Fruit fly (Drosophila melanogaster) whole organism, embryonic: Measurements from ENCODE around the gene Prim2.

ENCODE experiments used
- Aef1 ChIP-seq: fragments of 200-800 bp; sonication (Bioruptor generic); IDR thresholded peaks from 3 replicates; pipeline ENCODE4 v1.3.6; 2022; ENCODE audit warnings: missing biosample characterization, missing genetic modification characterization
- Atf6 ChIP-seq: fragments of 200-800 bp; sonication (Bioruptor generic); IDR thresholded peaks from 2 replicates; pipeline ENCODE4 v1.3.6; 2022; ENCODE audit warnings: missing biosample characterization, missing genetic modification characterization
- CG11085 ChIP-seq: fragments of 200-800 bp; sonication (Bioruptor generic); IDR thresholded peaks from 2 replicates; pipeline ENCODE4 v1.3.6; 2022; ENCODE audit warnings: missing biosample characterization, missing genetic modification characterization
- CG11093 ChIP-seq: fragments of 200-800 bp; sonication (Bioruptor generic); IDR thresholded peaks from 3 replicates; pipeline ENCODE4 v1.3.6; 2022; ENCODE audit warnings: missing biosample characterization, missing genetic modification characterization
- CG11504 ChIP-seq: fragments of 200-800 bp; sonication (Bioruptor generic); optimal IDR thresholded peaks from 3 replicates; lab custom pipeline; 2019; ENCODE audit warnings: missing biosample characterization, mild to moderate bottlenecking, missing genetic modification characterization, moderate library complexity
- CG11560 ChIP-seq: fragments of 200-800 bp; sonication (Bioruptor generic); IDR thresholded peaks from 3 replicates; pipeline ENCODE4 v1.3.6; 2022; ENCODE audit warnings: missing biosample characterization, missing genetic modification characterization
- CG14050 ChIP-seq: fragments of 200-800 bp; sonication (Bioruptor generic); IDR thresholded peaks from 3 replicates; pipeline ENCODE4 v1.3.6; 2022; ENCODE audit warnings: missing biosample characterization, missing genetic modification characterization
- CG15011 ChIP-seq: fragments of 200-800 bp; sonication (Bioruptor generic); optimal IDR thresholded peaks from 3 replicates; lab custom pipeline; 2018; ENCODE audit warnings: missing biosample characterization, mild to moderate bottlenecking, missing genetic modification characterization
- CG16815 ChIP-seq: fragments of 200-800 bp; sonication (Bioruptor generic); optimal IDR thresholded peaks from 3 replicates; lab custom pipeline; 2017; ENCODE audit warnings: missing biosample characterization, mild to moderate bottlenecking, missing genetic modification characterization
- CG17385 ChIP-seq: fragments of 200-800 bp; sonication (Bioruptor generic); optimal IDR thresholded peaks from 3 replicates; lab custom pipeline; 2018; ENCODE audit warnings: missing biosample characterization, mild to moderate bottlenecking, missing genetic modification characterization
- CG18599 ChIP-seq: fragments of 200-800 bp; sonication (Bioruptor generic); optimal IDR thresholded peaks from 3 replicates; lab custom pipeline; 2017; ENCODE audit warnings: missing biosample characterization, missing genetic modification characterization, mild to moderate bottlenecking, moderate library complexity, missing genetic modification reagents
- CG2116 ChIP-seq: fragments of 200-800 bp; sonication (Bioruptor generic); optimal IDR thresholded peaks from 3 replicates; lab custom pipeline; 2018; ENCODE audit warnings: missing biosample characterization, mild to moderate bottlenecking, missing genetic modification characterization
- CG2678 ChIP-seq: fragments of 200-800 bp; sonication (Bioruptor generic); optimal IDR thresholded peaks from 3 replicates; lab custom pipeline; 2019; ENCODE audit warnings: missing biosample characterization, mild to moderate bottlenecking, missing genetic modification characterization, moderate library complexity
- CG3065 ChIP-seq: fragments of 200-800 bp; sonication (Bioruptor generic); optimal IDR thresholded peaks from 2 replicates; lab custom pipeline; 2016; ENCODE audit warnings: missing biosample characterization, missing genetic modification characterization
- CG31388 ChIP-seq: fragments of 200-800 bp; sonication (Bioruptor generic); optimal IDR thresholded peaks from 2 replicates; lab custom pipeline; 2016; ENCODE audit warnings: missing biosample characterization, missing genetic modification characterization
- CG6272 ChIP-seq: fragments of 200-800 bp; sonication (Bioruptor generic); IDR thresholded peaks from 2 replicates; pipeline ENCODE4 v1.3.6; 2022; ENCODE audit warnings: missing biosample characterization, missing genetic modification characterization
- CG8281 ChIP-seq: fragments of 200-800 bp; sonication (Bioruptor generic); optimal IDR thresholded peaks from 2 replicates; lab custom pipeline; 2018; ENCODE audit warnings: missing biosample characterization, mild to moderate bottlenecking, missing genetic modification characterization, moderate library complexity
- CG8765 ChIP-seq: fragments of 200-800 bp; sonication (Bioruptor generic); IDR thresholded peaks from 2 replicates; pipeline ENCODE4 v1.3.6; 2022; ENCODE audit warnings: missing biosample characterization, missing genetic modification characterization
- CG9932 ChIP-seq: fragments of 200-800 bp; sonication (Bioruptor generic); IDR thresholded peaks from 2 replicates; pipeline ENCODE4 v1.3.6; 2022; ENCODE audit warnings: missing biosample characterization, missing genetic modification characterization
- CHES-1-like ChIP-seq: fragments of 200-800 bp; sonication (Bioruptor generic); optimal IDR thresholded peaks from 2 replicates; lab custom pipeline; 2016; ENCODE audit warnings: missing biosample characterization, missing genetic modification characterization
- Camta ChIP-seq: fragments of 200-800 bp; sonication (Bioruptor generic); optimal IDR thresholded peaks from 2 replicates; lab custom pipeline; 2016; ENCODE audit warnings: missing biosample characterization, missing genetic modification characterization
- Chrac-16 ChIP-seq: fragments of 200-800 bp; sonication (Bioruptor generic); optimal IDR thresholded peaks from 3 replicates; lab custom pipeline; 2016; ENCODE audit warnings: missing biosample characterization, missing genetic modification characterization
- Deaf1 ChIP-seq: fragments of 200-800 bp; optimal IDR thresholded peaks from 3 replicates; lab custom pipeline; 2019; ENCODE audit warnings: missing biosample characterization, mild to moderate bottlenecking, missing genetic modification characterization, moderate library complexity
- Dfd ChIP-seq, 2 experiments: fragments of >200 bp; optimal IDR thresholded peaks; 2 replicates each; lab custom pipeline; 2017; ENCODE audit warnings: missing biosample characterization in 2 of 2, missing genetic modification characterization in 2 of 2
- Eip74EF ChIP-seq, 2 experiments: fragments of 200-800 bp in 1 of 2; fragments of >200 bp in 1 of 2; sonication (Bioruptor generic) in 1 of 2; optimal IDR thresholded peaks; 2 replicates each; lab custom pipeline; 2017 to 2019; ENCODE audit warnings: missing biosample characterization in 2 of 2, missing genetic modification characterization in 2 of 2, mild to moderate bottlenecking in 1 of 2, moderate library complexity in 1 of 2
- Gug ChIP-seq: fragments of 200-800 bp; sonication (Bioruptor generic); IDR thresholded peaks from 4 replicates; pipeline ENCODE4 v1.3.6; 2022; ENCODE audit warnings: missing biosample characterization, missing genetic modification characterization
- HLHmδ ChIP-seq: fragments of 200-800 bp; sonication (Bioruptor generic); optimal IDR thresholded peaks from 2 replicates; lab custom pipeline; 2018; ENCODE audit warnings: missing biosample characterization, mild to moderate bottlenecking, missing genetic modification characterization, moderate library complexity
- HmgD ChIP-seq: fragments of 200-800 bp; sonication (Bioruptor generic); optimal IDR thresholded peaks from 3 replicates; lab custom pipeline; 2016; ENCODE audit warnings: missing biosample characterization, missing genetic modification characterization
- Hr3 ChIP-seq: fragments of 200-800 bp; sonication (Bioruptor generic); optimal IDR thresholded peaks from 3 replicates; lab custom pipeline; 2016; ENCODE audit warnings: missing biosample characterization, missing genetic modification characterization
- Hr51 ChIP-seq, 2 experiments: fragments of 200-800 bp; sonication (Bioruptor generic); optimal IDR thresholded peaks; 2 replicates in 1 of 2; 3 replicates in 1 of 2; lab custom pipeline; 2016 to 2018; ENCODE audit warnings: missing biosample characterization in 2 of 2, missing genetic modification characterization in 2 of 2, mild to moderate bottlenecking in 1 of 2, moderate library complexity in 1 of 2
- Mad ChIP-seq: fragments of 200-800 bp; sonication (Bioruptor generic); optimal IDR thresholded peaks from 2 replicates; lab custom pipeline; 2016; ENCODE audit warnings: missing biosample characterization, missing genetic modification characterization
- Poxn ChIP-seq: fragments of 200-800 bp; sonication (Bioruptor generic); IDR thresholded peaks from 2 replicates; pipeline ENCODE4 v1.3.6; 2022; ENCODE audit warnings: missing biosample characterization, missing genetic modification characterization
- Ptx1 ChIP-seq: fragments of 200-800 bp; sonication (Bioruptor generic); IDR thresholded peaks from 2 replicates; pipeline ENCODE4 v1.3.6; 2022; ENCODE audit warnings: missing biosample characterization, missing genetic modification characterization
- Rfx ChIP-seq: fragments of 200-800 bp; sonication (Bioruptor generic); IDR thresholded peaks from 2 replicates; pipeline ENCODE4 v1.3.6; 2022; ENCODE audit warnings: missing biosample characterization, missing genetic modification characterization
- ac ChIP-seq: fragments of 200-800 bp; sonication (Bioruptor generic); optimal IDR thresholded peaks from 3 replicates; lab custom pipeline; 2017; ENCODE audit warnings: missing biosample characterization, mild to moderate bottlenecking, missing genetic modification characterization
- aop ChIP-seq: fragments of 200-800 bp; sonication (Bioruptor generic); IDR thresholded peaks from 2 replicates; pipeline ENCODE4 v1.3.6; 2022; ENCODE audit warnings: missing biosample characterization, missing genetic modification characterization
- cg ChIP-seq: fragments of 200-800 bp; sonication (Bioruptor generic); optimal IDR thresholded peaks from 3 replicates; lab custom pipeline; 2019; ENCODE audit warnings: missing biosample characterization, mild to moderate bottlenecking, missing genetic modification characterization, moderate library complexity
- ci ChIP-seq: fragments of 200-800 bp; sonication (Bioruptor generic); IDR thresholded peaks from 3 replicates; pipeline ENCODE4 v1.3.6; 2022; ENCODE audit warnings: missing biosample characterization, missing genetic modification characterization
- cwo ChIP-seq: fragments of 200-800 bp; sonication (Bioruptor generic); optimal IDR thresholded peaks from 3 replicates; lab custom pipeline; 2017; ENCODE audit warnings: missing biosample characterization, missing genetic modification characterization, mild to moderate bottlenecking, moderate library complexity, missing genetic modification reagents
- dm ChIP-seq: fragments of 200-800 bp; sonication (Bioruptor generic); optimal IDR thresholded peaks from 3 replicates; lab custom pipeline; 2016; ENCODE audit warnings: missing biosample characterization, missing genetic modification characterization
- esg ChIP-seq: fragments of 200-800 bp; sonication (Bioruptor generic); conservative IDR thresholded peaks from 2 replicates; pipeline ENCODE4 v1.3.6; 2022; ENCODE audit warnings: missing biosample characterization, missing genetic modification characterization
- ftz-f1 ChIP-seq: fragments of 200-800 bp; sonication (Bioruptor generic); optimal IDR thresholded peaks from 2 replicates; lab custom pipeline; 2016; ENCODE audit warnings: missing biosample characterization, missing genetic modification characterization
- lbe ChIP-seq: fragments of 200-800 bp; sonication (Bioruptor generic); optimal IDR thresholded peaks from 2 replicates; lab custom pipeline; 2016; ENCODE audit warnings: missing biosample characterization, mild to moderate bottlenecking, missing genetic modification characterization
- oc ChIP-seq: fragments of 200-800 bp; sonication (Bioruptor generic); optimal IDR thresholded peaks from 2 replicates; lab custom pipeline; 2018; ENCODE audit warnings: missing biosample characterization, mild to moderate bottlenecking, missing genetic modification characterization, moderate library complexity
- onecut ChIP-seq: fragments of 200-800 bp; sonication (Bioruptor generic); IDR thresholded peaks from 2 replicates; pipeline ENCODE4 v1.3.6; 2022; ENCODE audit warnings: missing biosample characterization, missing genetic modification characterization
- schlank ChIP-seq: fragments of 200-800 bp; sonication (Bioruptor generic); optimal IDR thresholded peaks from 2 replicates; lab custom pipeline; 2018; ENCODE audit warnings: missing biosample characterization, mild to moderate bottlenecking, missing genetic modification characterization
- scrt ChIP-seq: fragments of 200-800 bp; sonication (Bioruptor generic); optimal IDR thresholded peaks from 2 replicates; lab custom pipeline; 2018; ENCODE audit warnings: missing biosample characterization, mild to moderate bottlenecking, missing genetic modification characterization, moderate library complexity
- so ChIP-seq: fragments of 200-800 bp; sonication (Bioruptor generic); IDR thresholded peaks from 3 replicates; pipeline ENCODE4 v1.3.6; 2022; ENCODE audit warnings: missing biosample characterization, missing genetic modification characterization
- ssp ChIP-seq: fragments of 200-800 bp; sonication (Bioruptor generic); IDR thresholded peaks from 2 replicates; pipeline ENCODE4 v1.3.6; 2022; ENCODE audit warnings: missing biosample characterization, missing genetic modification characterization
- zfh1 ChIP-seq: fragments of 200-800 bp; sonication (Bioruptor generic); IDR thresholded peaks from 3 replicates; pipeline ENCODE4 v1.3.6; 2022; ENCODE audit warnings: missing biosample characterization, missing genetic modification characterization

The Prim2 gene

DNA sequence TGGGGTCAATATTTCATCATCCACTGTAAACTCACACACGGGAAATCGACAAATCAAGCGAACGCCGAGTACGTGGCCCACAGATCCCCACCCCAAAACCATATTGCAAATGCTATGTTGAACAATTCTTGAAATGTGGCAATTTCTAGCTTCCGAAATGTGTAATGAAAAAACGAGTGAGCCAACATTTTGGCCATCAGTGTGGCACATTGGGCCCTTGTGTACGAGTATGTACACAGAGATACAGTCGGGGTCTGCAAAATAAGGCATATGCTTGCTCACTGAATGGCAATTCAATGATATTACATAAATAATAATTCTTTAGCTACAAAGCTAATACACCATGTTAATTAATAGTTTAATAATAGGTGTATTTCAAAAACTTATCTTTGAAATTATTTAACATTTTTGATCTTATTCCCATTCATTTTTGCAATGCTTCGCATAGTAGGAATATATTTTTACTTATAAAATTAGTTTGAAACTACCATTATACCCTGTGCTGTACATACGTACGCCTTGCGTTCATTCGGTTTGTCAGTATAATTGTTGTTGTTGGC, 38.2 kb upstream of the Prim2 start:
- peak; percentile 76 for TF ChIP-seq CG14050
- TF ChIP-seq lbe (GFP tag; lab: Kevin White, UChicago), result peak; percentile 81
- TF ChIP-seq CG6272 (GFP tag; lab: Robert Waterston, UW), result peak; percentile 73
- TF ChIP-seq CG15011 (GFP tag; lab: Kevin White, UChicago), result peak; percentile 89
- TF ChIP-seq schlank (tag; lab: Kevin White, UChicago), result peak; percentile 66
- peak; percentile 72 for TF ChIP-seq Camta
- TF ChIP-seq Eip74EF (GFP tag; optimal IDR thresholded peaks at IDR 0.05; lab: Kevin White, UChicago), result peak in 1 of 2 experiments; percentile 89
- peak; percentile 87 for TF ChIP-seq Gug (GFP tag; lab: Robert Waterston, UW)
- peak; percentile 19; the same call in 1 of the 2 replicates for TF ChIP-seq Poxn
- peak; percentile 73 for TF ChIP-seq CG2116 (GFP tag; lab: Kevin White, UChicago)
- TF ChIP-seq aop (GFP tag; lab: Robert Waterston, UW), result no peak; the same call in 1 of the 2 replicates
- peak; percentile 92 for TF ChIP-seq Rfx (GFP tag; lab: Robert Waterston, UW)
- TF ChIP-seq HLHmδ, result no peak
- peak; percentile 67 for TF ChIP-seq HmgD (GFP tag; lab: Kevin White, UChicago)
- TF ChIP-seq CG3065 (GFP tag; lab: Kevin White, UChicago), result peak; percentile 77
- peak; percentile 75 to 95 for TF ChIP-seq Hr51 (GFP tag; optimal IDR thresholded peaks at IDR 0.05; lab: Kevin White, UChicago)
- TF ChIP-seq Deaf1, result peak; percentile 73
- TF ChIP-seq Aef1 (GFP tag; lab: Robert Waterston, UW), result peak; percentile 77
- TF ChIP-seq CG11093 (GFP tag; lab: Robert Waterston, UW), result peak; percentile 85
- peak; percentile 84 for TF ChIP-seq Chrac-16
- TF ChIP-seq dm (GFP tag; lab: Kevin White, UChicago), result peak; percentile 66
- TF ChIP-seq esg (GFP tag; lab: Robert Waterston, UW), result peak; percentile 72
- no peak for TF ChIP-seq cg
- TF ChIP-seq so, result peak; percentile 73
- peak; percentile 80 for TF ChIP-seq CG8281 (tag; lab: Kevin White, UChicago)
- TF ChIP-seq CG17385 (GFP tag; lab: Kevin White, UChicago), result peak; percentile 85
- peak; percentile 82 for TF ChIP-seq Mad (GFP tag; lab: Kevin White, UChicago)
- no peak for TF ChIP-seq Dfd (GFP tag; optimal IDR thresholded peaks at IDR 0.05; lab: Kevin White, UChicago)
- peak; percentile 92 for TF ChIP-seq Atf6
- TF ChIP-seq CG9932 (GFP tag; lab: Robert Waterston, UW), result peak; percentile 90
- peak; percentile 91 for TF ChIP-seq CG11504
- TF ChIP-seq CHES-1-like (GFP tag; lab: Kevin White, UChicago), result peak; percentile 71
- TF ChIP-seq CG18599 (GFP tag; lab: Kevin White, UChicago), result peak; percentile 88
- peak; percentile 79 for TF ChIP-seq onecut (GFP tag; lab: Robert Waterston, UW)
- TF ChIP-seq CG11085 (GFP tag; lab: Robert Waterston, UW), result peak; percentile 77
- TF ChIP-seq ssp, result peak; percentile 70
- TF ChIP-seq oc (tag; lab: Kevin White, UChicago), result peak; percentile 85
- TF ChIP-seq ac, result no peak
- peak; percentile 95 for TF ChIP-seq CG2678
- TF ChIP-seq cwo (GFP tag; lab: Kevin White, UChicago), result peak; percentile 85
- TF ChIP-seq Hr3 (GFP tag; lab: Kevin White, UChicago), result peak; percentile 88
- TF ChIP-seq scrt (GFP tag; lab: Kevin White, UChicago), result peak; percentile 73
- peak; percentile 77 for TF ChIP-seq CG16815 (GFP tag; lab: Kevin White, UChicago)
- peak; percentile 82 for TF ChIP-seq zfh1 (GFP tag; lab: Robert Waterston, UW)
- no peak for TF ChIP-seq ftz-f1 (GFP tag; lab: Kevin White, UChicago)
- TF ChIP-seq CG31388 (GFP tag; lab: Kevin White, UChicago), result peak; percentile 58
- TF ChIP-seq Ptx1 (GFP tag; lab: Robert Waterston, UW), result peak; percentile 92
- TF ChIP-seq ci, result peak; percentile 76
- TF ChIP-seq CG11560, result peak; percentile 74
- peak; percentile 71; the same call in 1 of the 2 replicates for TF ChIP-seq CG8765 (GFP tag; lab: Robert Waterston, UW)
